Fruit fly (Drosophila melanogaster) whole organism, embryonic: Measurements from ENCODE around the gene CG12947.
A peak's percentile ranks its signal among the peaks of the same experiment; 100 is the strongest.

Experiments used
- Adf1 ChIP-seq: fragments of 200-800 bp; sonication (Bioruptor generic); IDR thresholded peaks from 2 replicates; pipeline ENCODE4 v1.3.6; 2022; ENCODE audit warnings: missing biosample characterization, missing genetic modification characterization
- Asciz ChIP-seq: fragments of 200-800 bp; sonication (Bioruptor generic); optimal IDR thresholded peaks from 2 replicates; lab custom pipeline; 2017; ENCODE audit warnings: missing biosample characterization, mild to moderate bottlenecking, missing genetic modification characterization, missing genetic modification reagents
- B-H1 ChIP-seq: fragments of 200-800 bp; sonication (Bioruptor generic); IDR thresholded peaks from 3 replicates; pipeline ENCODE4 v1.3.6; 2022; ENCODE audit warnings: missing biosample characterization, missing genetic modification characterization
- CG10209 ChIP-seq: fragments of 200-800 bp; sonication (Bioruptor generic); optimal IDR thresholded peaks from 3 replicates; lab custom pipeline; 2017; ENCODE audit warnings: missing biosample characterization, mild to moderate bottlenecking, missing genetic modification characterization, missing genetic modification reagents
- CG11456 ChIP-seq: fragments of 200-800 bp; sonication (Bioruptor generic); IDR thresholded peaks from 3 replicates; pipeline ENCODE4 v1.3.6; 2022; ENCODE audit warnings: missing biosample characterization, missing genetic modification characterization
- CG11560 ChIP-seq: fragments of 200-800 bp; sonication (Bioruptor generic); IDR thresholded peaks from 3 replicates; pipeline ENCODE4 v1.3.6; 2022; ENCODE audit warnings: missing biosample characterization, missing genetic modification characterization
- CG13287 ChIP-seq: fragments of 200-800 bp; sonication (Bioruptor generic); IDR thresholded peaks from 2 replicates; pipeline ENCODE4 v1.3.6; 2022; ENCODE audit warnings: missing biosample characterization, missing genetic modification characterization; ENCODE audit not compliant: partially characterized antibody
- CG2116 ChIP-seq: fragments of 200-800 bp; sonication (Bioruptor generic); optimal IDR thresholded peaks from 3 replicates; lab custom pipeline; 2018; ENCODE audit warnings: missing biosample characterization, mild to moderate bottlenecking, missing genetic modification characterization
- CG31388 ChIP-seq: fragments of 200-800 bp; sonication (Bioruptor generic); optimal IDR thresholded peaks from 2 replicates; lab custom pipeline; 2016; ENCODE audit warnings: missing biosample characterization, missing genetic modification characterization
- CG31441 ChIP-seq: fragments of 200-800 bp; sonication (Bioruptor generic); IDR thresholded peaks from 2 replicates; pipeline ENCODE4 v1.3.6; 2022; ENCODE audit warnings: missing biosample characterization, missing genetic modification characterization
- CG32532 ChIP-seq: fragments of 200-800 bp; sonication (Bioruptor generic); IDR thresholded peaks from 2 replicates; pipeline ENCODE4 v1.3.6; 2022; ENCODE audit warnings: missing biosample characterization, missing genetic modification characterization
- CG3995 ChIP-seq: fragments of 200-800 bp; sonication (Bioruptor generic); optimal IDR thresholded peaks from 3 replicates; lab custom pipeline; 2016; ENCODE audit warnings: missing biosample characterization, missing genetic modification characterization
- CG6175 ChIP-seq: fragments of 200-800 bp; sonication (Bioruptor generic); IDR thresholded peaks from 3 replicates; pipeline ENCODE4 v1.3.6; 2022; ENCODE audit warnings: missing biosample characterization, missing genetic modification characterization
- CG6254 ChIP-seq: fragments of 200-800 bp; sonication (Bioruptor generic); optimal IDR thresholded peaks from 3 replicates; lab custom pipeline; 2017; ENCODE audit warnings: mild to moderate bottlenecking, missing biosample characterization, missing genetic modification reagents, missing genetic modification characterization
- CG6765 ChIP-seq: fragments of 200-800 bp; sonication (Bioruptor generic); optimal IDR thresholded peaks from 3 replicates; lab custom pipeline; 2017; ENCODE audit warnings: missing biosample characterization, mild to moderate bottlenecking, missing genetic modification characterization
- CG7357 ChIP-seq: fragments of 200-800 bp; sonication (Bioruptor generic); IDR thresholded peaks from 3 replicates; pipeline ENCODE4 v1.3.6; 2022; ENCODE audit warnings: missing biosample characterization, missing genetic modification characterization
- CG7928 ChIP-seq: fragments of 200-800 bp; sonication (Bioruptor generic); optimal IDR thresholded peaks from 2 replicates; lab custom pipeline; 2017; ENCODE audit warnings: missing biosample characterization, mild to moderate bottlenecking, missing genetic modification characterization
- Dbx ChIP-seq: fragments of 200-800 bp; sonication (Bioruptor generic); IDR thresholded peaks from 3 replicates; pipeline ENCODE4 v1.3.6; 2022; ENCODE audit warnings: missing biosample characterization, missing genetic modification characterization
- Fer1 ChIP-seq: fragments of 200-800 bp; sonication (Bioruptor generic); optimal IDR thresholded peaks from 2 replicates; lab custom pipeline; 2017; ENCODE audit warnings: missing biosample characterization, mild to moderate bottlenecking, missing genetic modification characterization
- H15 ChIP-seq: fragments of 200-800 bp; sonication (Bioruptor generic); IDR thresholded peaks from 3 replicates; pipeline ENCODE4 v1.3.6; 2022; ENCODE audit warnings: missing biosample characterization, missing genetic modification characterization
- HHEX ChIP-seq: fragments of 200-800 bp; sonication (Bioruptor generic); optimal IDR thresholded peaks from 3 replicates; lab custom pipeline; 2017; ENCODE audit warnings: missing biosample characterization, mild to moderate bottlenecking, missing genetic modification characterization, missing genetic modification reagents
- HLH3B ChIP-seq: fragments of 200-800 bp; sonication (Bioruptor generic); IDR thresholded peaks from 2 replicates; pipeline ENCODE4 v1.3.6; 2022; ENCODE audit warnings: missing biosample characterization, missing genetic modification characterization
- Hmx ChIP-seq: fragments of 200-800 bp; sonication (Bioruptor generic); optimal IDR thresholded peaks from 2 replicates; lab custom pipeline; 2016; ENCODE audit warnings: missing biosample characterization, missing genetic modification characterization
- MESR4 ChIP-seq: fragments of 200-800 bp; sonication (Bioruptor generic); optimal IDR thresholded peaks from 2 replicates; lab custom pipeline; 2018; ENCODE audit warnings: missing biosample characterization, mild to moderate bottlenecking, missing genetic modification characterization, moderate library complexity
- Meics ChIP-seq: fragments of 200-800 bp; sonication (Bioruptor generic); optimal IDR thresholded peaks from 2 replicates; lab custom pipeline; 2017; ENCODE audit warnings: missing biosample characterization, mild to moderate bottlenecking, missing genetic modification characterization
- Rx ChIP-seq: fragments of 200-800 bp; sonication (Bioruptor generic); IDR thresholded peaks from 2 replicates; pipeline ENCODE4 v1.3.6; 2022; ENCODE audit warnings: missing biosample characterization, missing genetic modification characterization
- Spps ChIP-seq: fragments of 200-800 bp; sonication (Bioruptor generic); optimal IDR thresholded peaks from 2 replicates; lab custom pipeline; 2018; ENCODE audit warnings: missing biosample characterization, mild to moderate bottlenecking, missing genetic modification characterization
- ase ChIP-seq: fragments of 200-800 bp; sonication (Bioruptor generic); IDR thresholded peaks from 3 replicates; pipeline ENCODE4 v1.3.6; 2022; ENCODE audit warnings: missing biosample characterization, missing genetic modification characterization
- cas ChIP-seq: fragments of 200-800 bp; sonication (Bioruptor generic); IDR thresholded peaks from 2 replicates; pipeline ENCODE4 v1.3.6; 2022; ENCODE audit warnings: missing biosample characterization, missing genetic modification characterization
- chif ChIP-seq, 2 experiments: fragments of 200-800 bp; sonication (Bioruptor generic); optimal IDR thresholded peaks; 3 replicates each; lab custom pipeline; 2016; ENCODE audit warnings: missing biosample characterization in 2 of 2, missing genetic modification characterization in 2 of 2
- dimm ChIP-seq: fragments of 200-800 bp; sonication (Bioruptor generic); IDR thresholded peaks from 2 replicates; pipeline ENCODE4 v1.3.6; 2022; ENCODE audit warnings: missing biosample characterization, missing genetic modification characterization
- dmrt11E ChIP-seq: fragments of 200-800 bp; sonication (Bioruptor generic); optimal IDR thresholded peaks from 3 replicates; lab custom pipeline; 2018; ENCODE audit warnings: missing biosample characterization, mild to moderate bottlenecking, missing genetic modification characterization, moderate library complexity
- fd64A ChIP-seq: fragments of 200-800 bp; sonication (Bioruptor generic); optimal IDR thresholded peaks from 3 replicates; lab custom pipeline; 2018; ENCODE audit warnings: missing biosample characterization, mild to moderate bottlenecking, missing genetic modification characterization
- gfzf ChIP-seq: fragments of 200-800 bp; sonication (Bioruptor generic); optimal IDR thresholded peaks from 2 replicates; lab custom pipeline; 2016; ENCODE audit warnings: missing biosample characterization, mild to moderate bottlenecking, missing genetic modification characterization, moderate library complexity
- ham ChIP-seq: fragments of 200-800 bp; sonication (Bioruptor generic); IDR thresholded peaks from 2 replicates; pipeline ENCODE4 v1.3.6; 2022; ENCODE audit warnings: missing biosample characterization, missing genetic modification characterization
- hth ChIP-seq: fragments of >200 bp; optimal IDR thresholded peaks from 2 replicates; lab custom pipeline; 2017; ENCODE audit warnings: inconsistent platforms
- nerfin-1 ChIP-seq: fragments of 200-800 bp; sonication (Bioruptor generic); optimal IDR thresholded peaks from 3 replicates; lab custom pipeline; 2019; ENCODE audit warnings: missing biosample characterization, mild to moderate bottlenecking, missing genetic modification characterization, moderate library complexity
- odd ChIP-seq: fragments of 200-800 bp; sonication (Bioruptor generic); optimal IDR thresholded peaks from 2 replicates; lab custom pipeline; 2017; ENCODE audit warnings: missing biosample characterization, mild to moderate bottlenecking, missing genetic modification characterization
- pan ChIP-seq, 4 experiments: fragments of >200 bp in 3 of 4; fragments of 200-800 bp in 1 of 4; sonication (Bioruptor generic) in 1 of 4; optimal IDR thresholded peaks in 3 of 4; IDR thresholded peaks in 1 of 4; 2 replicates each; pipeline versions ENCODE4 v1.3.6 to Lab custom; 2017 to 2022; ENCODE audit warnings: missing biosample characterization in 2 of 4, missing genetic modification characterization in 2 of 4, mixed read lengths in 1 of 4
- pzg ChIP-seq: fragments of 200-800 bp; sonication (Bioruptor generic); optimal IDR thresholded peaks from 3 replicates; lab custom pipeline; 2018; ENCODE audit warnings: missing biosample characterization, mild to moderate bottlenecking, missing genetic modification characterization, moderate library complexity
- row ChIP-seq: fragments of 200-800 bp; sonication (Bioruptor generic); IDR thresholded peaks from 3 replicates; pipeline ENCODE4 v1.3.6; 2022; ENCODE audit warnings: missing biosample characterization, missing genetic modification characterization
- sc ChIP-seq, 3 experiments: fragments of >200 bp in 2 of 3; fragments of 200-800 bp in 1 of 3; sonication (Bioruptor generic) in 1 of 3; optimal IDR thresholded peaks; 2 replicates in 2 of 3; 3 replicates in 1 of 3; lab custom pipeline; 2017; ENCODE audit warnings: mild to moderate bottlenecking in 1 of 3, missing biosample characterization in 1 of 3, missing genetic modification characterization in 1 of 3, missing genetic modification reagents in 1 of 3
- sens-2 ChIP-seq: fragments of 200-800 bp; sonication (Bioruptor generic); IDR thresholded peaks from 2 replicates; pipeline ENCODE4 v1.3.6; 2022; ENCODE audit warnings: missing biosample characterization, missing genetic modification characterization
- trh ChIP-seq: fragments of 200-800 bp; sonication (Bioruptor generic); optimal IDR thresholded peaks from 2 replicates; lab custom pipeline; 2016; ENCODE audit warnings: missing biosample characterization, missing genetic modification characterization
- twi ChIP-seq: fragments of 200-800 bp; optimal IDR thresholded peaks from 2 replicates; lab custom pipeline; 2019; ENCODE audit warnings: missing biosample characterization, mild to moderate bottlenecking, missing genetic modification characterization, moderate library complexity
- unc-4 ChIP-seq: fragments of 200-800 bp; sonication (Bioruptor generic); IDR thresholded peaks from 2 replicates; pipeline ENCODE4 v1.3.6; 2022; ENCODE audit warnings: missing biosample characterization, missing genetic modification characterization; ENCODE audit not compliant: partially characterized antibody
- vnd ChIP-seq: fragments of 200-800 bp; sonication (Bioruptor generic); IDR thresholded peaks from 3 replicates; pipeline ENCODE4 v1.3.6; 2022; ENCODE audit warnings: missing biosample characterization, missing genetic modification characterization; ENCODE audit not compliant: partially characterized antibody

Gene CG12947

dm6 chr3R:9793018-9793417 is 13.2 kb downstream of the CG12947 start, which contains the start of gene CG8516 (continued):
- TF ChIP-seq row (peak; percentile 64), Adf1 (GFP tag; lab: Robert Waterston, UW) (0 out of 2 replicates have a peak, but pooled peaks have one; percentile 10), CG2116 (GFP tag; lab: Kevin White, UChicago) (peak; percentile 31), fd64A (GFP tag; lab: Kevin White, UChicago) (no peak), gfzf (GFP tag; lab: Kevin White, UChicago) (peak; percentile 93), unc-4 (GFP tag; lab: Robert Waterston, UW) (peak; percentile 20; the same call in 1 of the 2 replicates), sc (optimal IDR thresholded peaks at IDR 0.05; lab: Kevin White, UChicago) (no peak), sc (GFP tag; optimal IDR thresholded peaks at IDR 0.05; lab: Kevin White, UChicago) (no peak), Meics (peak; percentile 0), trh (GFP tag; lab: Kevin White, UChicago) (no peak), Rx (no peak), pzg (peak; percentile 83), CG3995 (GFP tag; lab: Kevin White, UChicago) (peak; percentile 68)

DNA sequence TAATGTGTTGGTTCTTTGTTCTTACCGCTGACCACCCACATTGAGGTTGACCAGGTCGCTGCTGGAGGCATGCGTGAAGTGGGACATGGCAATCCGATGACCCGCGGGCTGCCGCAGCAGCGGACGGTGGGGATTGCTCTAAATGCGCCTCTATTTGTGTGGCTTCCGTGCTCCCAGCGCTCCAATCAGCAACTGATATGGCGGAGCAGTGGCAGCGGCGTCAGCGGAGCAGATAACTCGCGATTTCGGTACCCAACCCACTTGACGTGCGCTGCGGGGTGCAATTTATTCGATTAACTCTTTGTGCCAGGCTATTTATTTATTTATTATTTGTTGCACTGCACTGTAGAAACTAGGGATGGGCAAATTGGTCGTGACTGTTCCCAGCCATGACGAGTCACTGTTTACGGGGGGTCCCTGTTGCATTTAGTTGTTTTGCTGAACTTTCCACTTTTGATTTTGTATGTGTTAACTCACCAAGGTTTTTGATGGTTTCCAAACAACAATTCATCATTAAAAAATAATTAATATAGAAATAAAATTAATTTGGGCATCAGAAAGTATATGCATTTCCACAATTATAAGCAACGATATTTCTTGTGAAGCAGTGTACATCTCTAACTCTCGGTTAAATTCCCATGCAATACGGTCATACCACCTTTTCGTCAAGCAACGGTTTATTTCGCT is 20.9 kb downstream of the CG12947 start, which contains the start of the genes CG9467 and CG8526:
CG9467 (minus strand) TSS at position 383 of the 687 bp plus-strand sequence.
CG8526 (plus strand) TSS at position 637 of the 687 bp plus-strand sequence.
- TF ChIP-seq dimm (no peak), dmrt11E (peak; percentile 71), CG6765 (GFP tag; lab: Kevin White, UChicago) (peak; percentile 2), H15 (GFP tag; lab: Robert Waterston, UW) (peak; percentile 27; the same call in 1 of the 3 replicates), CG32532 (peak; percentile 69), CG31441 (GFP tag; lab: Robert Waterston, UW) (peak; percentile 97), Spps (tag; lab: Kevin White, UChicago) (no peak), CG7357 (GFP tag; lab: Robert Waterston, UW) (peak; percentile 50; the same call in 1 of the 3 replicates), ase (GFP tag; lab: Robert Waterston, UW) (0 out of 3 replicates have a peak, but pooled peaks have one; percentile 51), MESR4 (GFP tag; lab: Kevin White, UChicago) (peak; percentile 86), twi (tag; lab: Kevin White, UChicago) (peak; percentile 55), CG6175 (GFP tag; lab: Robert Waterston, UW) (no peak), cas (GFP tag; lab: Robert Waterston, UW) (no peak), odd (GFP tag; lab: Kevin White, UChicago) (no peak), hth (lab: Kevin White, UChicago) (no peak), CG6254 (GFP tag; lab: Kevin White, UChicago) (peak; percentile 61), Meics (peak; percentile 55), vnd (GFP tag; lab: Robert Waterston, UW) (peak; percentile 73), pan (optimal IDR thresholded peaks at IDR 0.05; lab: Kevin White, UChicago) (no peak), pan (GFP tag; optimal IDR thresholded peaks at IDR 0.05 in 1 of 2, IDR thresholded peaks at IDR 0.05 in 1 of 2) (peak in 1 of 2 experiments; percentile 34), CG7928 (peak; percentile 76), B-H1 (no peak), CG13287 (GFP tag; lab: Robert Waterston, UW) (peak; percentile 84), CG11456 (GFP tag; lab: Robert Waterston, UW) (0 out of 3 replicates have a peak, but pooled peaks have one; percentile 39), ham (GFP tag; lab: Robert Waterston, UW) (no peak), nerfin-1 (tag; lab: Kevin White, UChicago) (peak; percentile 87), Fer1 (GFP tag; lab: Kevin White, UChicago) (peak; percentile 53), HHEX (GFP tag; lab: Kevin White, UChicago) (peak; percentile 60), Hmx (GFP tag; lab: Kevin White, UChicago) (no peak), Dbx (peak; percentile 70; the same call in 2 of the 3 replicates), CG11560 (tag; lab: Robert Waterston, UW) (0 out of 3 replicates have a peak, but pooled peaks have one; percentile 43), chif (GFP tag; optimal IDR thresholded peaks at IDR 0.05; lab: Kevin White, UChicago) (peak in 1 of 2 experiments; percentile 20), sens-2 (GFP tag; lab: Robert Waterston, UW) (0 out of 2 replicates have a peak, but pooled peaks have one; percentile 9), Asciz (GFP tag; lab: Kevin White, UChicago) (no peak), CG31388 (GFP tag; lab: Kevin White, UChicago) (peak; percentile 65), HLH3B (GFP tag; lab: Robert Waterston, UW) (peak; percentile 41; the same call in 1 of the 2 replicates), CG10209 (GFP tag; lab: Kevin White, UChicago) (peak; percentile 43)
